Fruit fly (Drosophila melanogaster): Measurements from ENCODE around the gene CG7384.

The CG7384 gene

DNA sequence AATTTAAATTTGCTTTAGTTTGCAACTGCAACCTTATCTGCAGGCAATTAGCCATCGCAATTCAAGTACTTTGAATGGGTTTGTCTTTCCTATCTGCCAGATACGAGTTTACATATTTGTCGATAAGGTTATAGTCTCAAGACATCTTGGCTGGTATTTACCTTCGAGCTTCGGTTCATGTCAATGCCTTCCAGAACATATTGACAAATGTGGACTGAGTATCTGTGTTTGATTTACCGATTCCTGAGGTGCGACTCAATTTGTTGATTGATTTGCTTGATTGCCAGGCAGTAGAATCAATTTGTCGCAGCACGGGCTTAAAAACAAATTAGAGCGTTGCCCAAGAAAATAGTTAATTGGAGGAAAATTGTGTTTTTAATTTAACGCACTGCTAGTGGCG lies 42.6 kb upstream of the CG7384 start (continued):
- TF ChIP-seq gcm2 (GFP tag; optimal IDR thresholded peaks at IDR 0.05) (no peak), crc (GFP tag; optimal IDR thresholded peaks at IDR 0.05) (no peak), CG3065 (GFP tag; optimal IDR thresholded peaks at IDR 0.05) (no peak), CG10654 (GFP tag; optimal IDR thresholded peaks at IDR 0.05) (no peak), onecut (GFP tag; IDR thresholded peaks at IDR 0.05) (peak; percentile 31; the same call in 1 of the 2 replicates), pfk (GFP tag; optimal IDR thresholded peaks at IDR 0.05) (peak; percentile 32), CG2889 (GFP tag; IDR thresholded peaks at IDR 0.05) (no peak), Blimp-1 (GFP tag; optimal IDR thresholded peaks at IDR 0.05) (peak; percentile 34), toy (GFP tag; IDR thresholded peaks at IDR 0.05) (no peak), insv (GFP tag; optimal IDR thresholded peaks at IDR 0.05) (no peak), amos (GFP tag; IDR thresholded peaks at IDR 0.05; ENCODE audit: partially characterized antibody) (no peak), CG7839 (tag; optimal IDR thresholded peaks at IDR 0.05) (no peak), wdn (GFP tag; IDR thresholded peaks at IDR 0.05) (no peak), pho (GFP tag; optimal IDR thresholded peaks at IDR 0.05) (no peak), kni (GFP tag; optimal IDR thresholded peaks at IDR 0.05) (peak; percentile 17), oc (tag; optimal IDR thresholded peaks at IDR 0.05) (no peak), Kr (GFP tag; optimal IDR thresholded peaks at IDR 0.05) (peak; percentile 44), CG14965 (GFP tag; optimal IDR thresholded peaks at IDR 0.05; ENCODE audit: borderline replicate concordance) (no peak), Atf-2 (GFP tag; optimal IDR thresholded peaks at IDR 0.05) (no peak), Oaz (GFP tag; IDR thresholded peaks at IDR 0.05) (no peak), CG33557 (GFP tag; optimal IDR thresholded peaks at IDR 0.05) (peak; percentile 86), Vsx1 (GFP tag; optimal IDR thresholded peaks at IDR 0.05) (peak; percentile 58), CG17361 (GFP tag; IDR thresholded peaks at IDR 0.05) (no peak), Lhr (GFP tag; optimal IDR thresholded peaks at IDR 0.05) (peak; percentile 35), dimm (GFP tag; IDR thresholded peaks at IDR 0.05) (no peak), CG8281 (tag; optimal IDR thresholded peaks at IDR 0.05) (peak; percentile 17), zf30C (GFP tag; optimal IDR thresholded peaks at IDR 0.05) (no peak), CG4617 (GFP tag; optimal IDR thresholded peaks at IDR 0.05; ENCODE audit: borderline replicate concordance) (no peak), CG31224 (GFP tag; IDR thresholded peaks at IDR 0.05) (no peak), crp (GFP tag; optimal IDR thresholded peaks at IDR 0.05) (no peak), E2f2 (GFP tag; IDR thresholded peaks at IDR 0.05) (no peak), CG12744 (GFP tag; optimal IDR thresholded peaks at IDR 0.05) (no peak), CG10959 (GFP tag; IDR thresholded peaks at IDR 0.05) (no peak), bowl (GFP tag; IDR thresholded peaks at IDR 0.05) (no peak), Ssrp (tag; optimal IDR thresholded peaks at IDR 0.05) (no peak), Gug (GFP tag; IDR thresholded peaks at IDR 0.05) (no peak), Sin3A (optimal IDR thresholded peaks at IDR 0.05) (no peak), emc (GFP tag; optimal IDR thresholded peaks at IDR 0.05) (no peak), so (GFP tag; IDR thresholded peaks at IDR 0.05) (no peak), MBD-R2 (GFP tag; IDR thresholded peaks at IDR 0.05) (no peak), CG11560 (tag; IDR thresholded peaks at IDR 0.05) (no peak), CG11504 (tag; optimal IDR thresholded peaks at IDR 0.05) (no peak), Opbp (GFP tag; IDR thresholded peaks at IDR 0.05; ENCODE audit: partially characterized antibody) (no peak), CG4328 (GFP tag; optimal IDR thresholded peaks at IDR 0.05) (no peak), Spps (tag; optimal IDR thresholded peaks at IDR 0.05) (peak; percentile 7), pros (GFP tag; optimal IDR thresholded peaks at IDR 0.05) (peak; percentile 64), CG4360 (GFP tag; IDR thresholded peaks at IDR 0.05) (no peak), CG2129 (GFP tag; IDR thresholded peaks at IDR 0.05; ENCODE audit: partially characterized antibody) (no peak), CG8290 (GFP tag; optimal IDR thresholded peaks at IDR 0.05) (peak; percentile 20), CG8290 (tag; optimal IDR thresholded peaks at IDR 0.05) (peak; percentile 59 to 61), Taf1 (GFP tag; IDR thresholded peaks at IDR 0.05) (no peak), al (GFP tag; IDR thresholded peaks at IDR 0.05) (no peak), br (optimal IDR thresholded peaks at IDR 0.05) (no peak)
